Fruit fly (Drosophila melanogaster) whole organism, embryonic: Measurements from ENCODE around the gene COX7AL2.

Experiments
- Abd-B ChIP-seq: fragments of 200-800 bp; sonication (Bioruptor generic); optimal IDR thresholded peaks from 2 replicates; lab custom pipeline; 2018; ENCODE audit warnings: missing biosample characterization, mild to moderate bottlenecking, missing genetic modification characterization, moderate library complexity
- Adf1 ChIP-seq: fragments of 200-800 bp; sonication (Bioruptor generic); IDR thresholded peaks from 2 replicates; pipeline ENCODE4 v1.3.6; 2022; ENCODE audit warnings: missing biosample characterization, missing genetic modification characterization
- CG10321 ChIP-seq: fragments of 200-800 bp; sonication (Bioruptor generic); IDR thresholded peaks from 2 replicates; pipeline ENCODE4 v1.3.6; 2022; ENCODE audit warnings: missing biosample characterization, missing genetic modification characterization
- CG10959 ChIP-seq: fragments of 200-800 bp; sonication (Bioruptor generic); IDR thresholded peaks from 2 replicates; pipeline ENCODE4 v1.3.6; 2022; ENCODE audit warnings: missing biosample characterization, missing genetic modification characterization
- CG11696 ChIP-seq: fragments of 200-800 bp; sonication (Bioruptor generic); IDR thresholded peaks from 2 replicates; pipeline ENCODE4 v1.3.6; 2022; ENCODE audit warnings: missing biosample characterization, missing genetic modification characterization
- CG12155 ChIP-seq: fragments of 200-800 bp; sonication (Bioruptor generic); optimal IDR thresholded peaks from 3 replicates; lab custom pipeline; 2016; ENCODE audit warnings: missing biosample characterization, missing genetic modification characterization
- CG14860 ChIP-seq: fragments of 200-800 bp; sonication (Bioruptor generic); IDR thresholded peaks from 3 replicates; pipeline ENCODE4 v1.3.6; 2022; ENCODE audit warnings: missing biosample characterization, missing genetic modification characterization; ENCODE audit not compliant: partially characterized antibody
- CG15514 ChIP-seq: fragments of 200-800 bp; sonication (Bioruptor generic); optimal IDR thresholded peaks from 3 replicates; lab custom pipeline; 2017; ENCODE audit warnings: missing biosample characterization, missing genetic modification characterization, mild to moderate bottlenecking, moderate library complexity, missing genetic modification reagents
- CG18476 ChIP-seq: fragments of 200-800 bp; sonication (Bioruptor generic); optimal IDR thresholded peaks from 2 replicates; lab custom pipeline; 2016; ENCODE audit warnings: missing biosample characterization, mild to moderate bottlenecking, missing genetic modification characterization
- CG18599 ChIP-seq: fragments of 200-800 bp; sonication (Bioruptor generic); optimal IDR thresholded peaks from 3 replicates; lab custom pipeline; 2017; ENCODE audit warnings: missing biosample characterization, missing genetic modification characterization, mild to moderate bottlenecking, moderate library complexity, missing genetic modification reagents
- CG30020 ChIP-seq: fragments of 200-800 bp; optimal IDR thresholded peaks from 2 replicates; lab custom pipeline; 2019; ENCODE audit warnings: missing biosample characterization, mild to moderate bottlenecking, missing genetic modification characterization, moderate library complexity
- CG32767 ChIP-seq: fragments of 200-800 bp; sonication (Bioruptor generic); IDR thresholded peaks from 2 replicates; pipeline ENCODE4 v1.3.6; 2022; ENCODE audit warnings: missing biosample characterization, missing genetic modification characterization
- CG6254 ChIP-seq: fragments of 200-800 bp; sonication (Bioruptor generic); optimal IDR thresholded peaks from 3 replicates; lab custom pipeline; 2017; ENCODE audit warnings: mild to moderate bottlenecking, missing biosample characterization, missing genetic modification reagents, missing genetic modification characterization
- CG7987 ChIP-seq: fragments of 200-800 bp; sonication (Bioruptor generic); optimal IDR thresholded peaks from 2 replicates; lab custom pipeline; 2018; ENCODE audit warnings: missing biosample characterization, mild to moderate bottlenecking, missing genetic modification characterization, moderate library complexity
- CG8478 ChIP-seq: fragments of >200 bp; optimal IDR thresholded peaks from 2 replicates; lab custom pipeline; 2018
- CG8924 ChIP-seq: fragments of 200-800 bp; optimal IDR thresholded peaks from 3 replicates; lab custom pipeline; 2019; ENCODE audit warnings: missing biosample characterization, mild to moderate bottlenecking, missing genetic modification characterization, moderate library complexity
- CG9797 ChIP-seq: fragments of 200-800 bp; sonication (Bioruptor generic); optimal IDR thresholded peaks from 3 replicates; lab custom pipeline; 2018; ENCODE audit warnings: missing biosample characterization, mild to moderate bottlenecking, missing genetic modification characterization
- Chrac-16 ChIP-seq: fragments of 200-800 bp; sonication (Bioruptor generic); optimal IDR thresholded peaks from 3 replicates; lab custom pipeline; 2016; ENCODE audit warnings: missing biosample characterization, missing genetic modification characterization
- Elba2 ChIP-seq: fragments of 200-800 bp; sonication (Bioruptor generic); optimal IDR thresholded peaks from 3 replicates; lab custom pipeline; 2016; ENCODE audit warnings: missing biosample characterization, missing genetic modification characterization
- Ets97D ChIP-seq: fragments of 200-800 bp; sonication (Bioruptor generic); optimal IDR thresholded peaks from 3 replicates; lab custom pipeline; 2016; ENCODE audit warnings: missing biosample characterization, missing genetic modification characterization
- Hmx ChIP-seq: fragments of 200-800 bp; sonication (Bioruptor generic); optimal IDR thresholded peaks from 2 replicates; lab custom pipeline; 2016; ENCODE audit warnings: missing biosample characterization, missing genetic modification characterization
- Lhr ChIP-seq: fragments of 200-800 bp; sonication (Bioruptor generic); optimal IDR thresholded peaks from 3 replicates; lab custom pipeline; 2017; ENCODE audit warnings: mild to moderate bottlenecking, missing biosample characterization, missing genetic modification reagents, missing genetic modification characterization
- MESR4 ChIP-seq: fragments of 200-800 bp; sonication (Bioruptor generic); optimal IDR thresholded peaks from 2 replicates; lab custom pipeline; 2018; ENCODE audit warnings: missing biosample characterization, mild to moderate bottlenecking, missing genetic modification characterization, moderate library complexity
- NK7.1 ChIP-seq: fragments of 200-800 bp; sonication (Bioruptor generic); optimal IDR thresholded peaks from 3 replicates; lab custom pipeline; 2016; ENCODE audit warnings: missing biosample characterization, missing genetic modification characterization
- Nf-YC ChIP-seq: fragments of 200-800 bp; optimal IDR thresholded peaks from 3 replicates; lab custom pipeline; 2019; ENCODE audit warnings: missing biosample characterization, mild to moderate bottlenecking, missing genetic modification characterization, moderate library complexity
- Sox100B ChIP-seq: fragments of 200-800 bp; sonication (Bioruptor generic); optimal IDR thresholded peaks from 3 replicates; lab custom pipeline; 2018; ENCODE audit warnings: missing biosample characterization, mild to moderate bottlenecking, missing genetic modification characterization
- Sry-β ChIP-seq: fragments of 200-800 bp; sonication (Bioruptor generic); optimal IDR thresholded peaks from 2 replicates; lab custom pipeline; 2018; ENCODE audit warnings: missing biosample characterization, mild to moderate bottlenecking, missing genetic modification characterization, moderate library complexity
- Sry-δ ChIP-seq: fragments of 200-800 bp; sonication (Bioruptor generic); optimal IDR thresholded peaks from 2 replicates; lab custom pipeline; 2016; ENCODE audit warnings: missing biosample characterization, missing genetic modification characterization
- Trl ChIP-seq, 3 experiments: fragments of >200 bp in 2 of 3; fragments of 200-800 bp in 1 of 3; sonication (Bioruptor generic) in 1 of 3; optimal IDR thresholded peaks; 2 replicates in 1 of 3; 3 replicates in 2 of 3; lab custom pipeline; 2016 to 2017; ENCODE audit warnings: missing biosample characterization in 1 of 3, missing genetic modification characterization in 1 of 3
- abd-A ChIP-seq: fragments of 200-800 bp; sonication (Bioruptor generic); optimal IDR thresholded peaks from 3 replicates; lab custom pipeline; 2019; ENCODE audit warnings: missing biosample characterization, mild to moderate bottlenecking, missing genetic modification characterization, moderate library complexity
- ara ChIP-seq: fragments of 200-800 bp; sonication (Bioruptor generic); IDR thresholded peaks from 2 replicates; pipeline ENCODE4 v1.3.6; 2022; ENCODE audit warnings: missing biosample characterization, missing genetic modification characterization
- bab2 ChIP-seq: fragments of 200-800 bp; sonication (Bioruptor generic); optimal IDR thresholded peaks from 2 replicates; lab custom pipeline; 2016; ENCODE audit warnings: missing biosample characterization, missing genetic modification characterization
- bigmax ChIP-seq: fragments of 200-800 bp; sonication (Bioruptor generic); optimal IDR thresholded peaks from 2 replicates; lab custom pipeline; 2018; ENCODE audit warnings: missing biosample characterization, mild to moderate bottlenecking, missing genetic modification characterization
- chinmo ChIP-seq: fragments of 200-800 bp; sonication (Bioruptor generic); IDR thresholded peaks from 4 replicates; pipeline ENCODE4 v1.3.6; 2022; ENCODE audit warnings: missing biosample characterization, missing genetic modification characterization; ENCODE audit not compliant: partially characterized antibody
- crc ChIP-seq: fragments of 200-800 bp; sonication (Bioruptor generic); optimal IDR thresholded peaks from 2 replicates; lab custom pipeline; 2016; ENCODE audit warnings: missing biosample characterization, missing genetic modification characterization
- dan ChIP-seq: fragments of 200-800 bp; sonication (Bioruptor generic); IDR thresholded peaks from 2 replicates; pipeline ENCODE4 v1.3.6; 2022; ENCODE audit warnings: missing biosample characterization, missing genetic modification characterization
- dm ChIP-seq: fragments of 200-800 bp; sonication (Bioruptor generic); optimal IDR thresholded peaks from 3 replicates; lab custom pipeline; 2016; ENCODE audit warnings: missing biosample characterization, missing genetic modification characterization
- fd64A ChIP-seq: fragments of 200-800 bp; sonication (Bioruptor generic); optimal IDR thresholded peaks from 3 replicates; lab custom pipeline; 2018; ENCODE audit warnings: missing biosample characterization, mild to moderate bottlenecking, missing genetic modification characterization
- nom ChIP-seq: fragments of 200-800 bp; sonication (Bioruptor generic); optimal IDR thresholded peaks from 2 replicates; lab custom pipeline; 2017; ENCODE audit warnings: missing biosample characterization, missing genetic modification characterization, mild to moderate bottlenecking, moderate library complexity, missing genetic modification reagents
- phol ChIP-seq: fragments of 200-800 bp; sonication (Bioruptor generic); optimal IDR thresholded peaks from 3 replicates; lab custom pipeline; 2018; ENCODE audit warnings: missing biosample characterization, mild to moderate bottlenecking, missing genetic modification characterization, moderate library complexity
- ranshi ChIP-seq: fragments of 200-800 bp; sonication (Bioruptor generic); IDR thresholded peaks from 2 replicates; pipeline ENCODE4 v1.3.6; 2022; ENCODE audit warnings: missing biosample characterization, missing genetic modification characterization
- rib ChIP-seq: fragments of 200-800 bp; sonication (Bioruptor generic); IDR thresholded peaks from 2 replicates; pipeline ENCODE4 v1.3.6; 2022; ENCODE audit warnings: missing biosample characterization, missing genetic modification characterization
- salm ChIP-seq: fragments of 200-800 bp; sonication (Bioruptor generic); optimal IDR thresholded peaks from 2 replicates; lab custom pipeline; 2018; ENCODE audit warnings: missing biosample characterization, mild to moderate bottlenecking, missing genetic modification characterization
- schlank ChIP-seq: fragments of 200-800 bp; sonication (Bioruptor generic); optimal IDR thresholded peaks from 2 replicates; lab custom pipeline; 2018; ENCODE audit warnings: missing biosample characterization, mild to moderate bottlenecking, missing genetic modification characterization
- scrt ChIP-seq: fragments of 200-800 bp; sonication (Bioruptor generic); optimal IDR thresholded peaks from 2 replicates; lab custom pipeline; 2018; ENCODE audit warnings: missing biosample characterization, mild to moderate bottlenecking, missing genetic modification characterization, moderate library complexity
- sug ChIP-seq: fragments of 200-800 bp; optimal IDR thresholded peaks from 2 replicates; lab custom pipeline; 2019; ENCODE audit warnings: missing biosample characterization, mild to moderate bottlenecking, missing genetic modification characterization, moderate library complexity
- tna ChIP-seq: fragments of 200-800 bp; sonication (Bioruptor generic); IDR thresholded peaks from 2 replicates; pipeline ENCODE4 v1.3.6; 2022; ENCODE audit warnings: missing biosample characterization, missing genetic modification characterization; ENCODE audit not compliant: partially characterized antibody
- trem ChIP-seq: fragments of 200-800 bp; optimal IDR thresholded peaks from 3 replicates; lab custom pipeline; 2019; ENCODE audit warnings: missing biosample characterization, mild to moderate bottlenecking, missing genetic modification characterization, moderate library complexity
- tup ChIP-seq: fragments of 200-800 bp; sonication (Bioruptor generic); optimal IDR thresholded peaks from 2 replicates; lab custom pipeline; 2016; ENCODE audit warnings: missing biosample characterization, mild to moderate bottlenecking, missing genetic modification characterization, moderate library complexity
- zen ChIP-seq: fragments of 200-800 bp; sonication (Bioruptor generic); optimal IDR thresholded peaks from 3 replicates; lab custom pipeline; 2018; ENCODE audit warnings: missing biosample characterization, mild to moderate bottlenecking, missing genetic modification characterization, moderate library complexity
- zfh1 ChIP-seq: fragments of 200-800 bp; sonication (Bioruptor generic); IDR thresholded peaks from 3 replicates; pipeline ENCODE4 v1.3.6; 2022; ENCODE audit warnings: missing biosample characterization, missing genetic modification characterization

Gene COX7AL2

DNA sequence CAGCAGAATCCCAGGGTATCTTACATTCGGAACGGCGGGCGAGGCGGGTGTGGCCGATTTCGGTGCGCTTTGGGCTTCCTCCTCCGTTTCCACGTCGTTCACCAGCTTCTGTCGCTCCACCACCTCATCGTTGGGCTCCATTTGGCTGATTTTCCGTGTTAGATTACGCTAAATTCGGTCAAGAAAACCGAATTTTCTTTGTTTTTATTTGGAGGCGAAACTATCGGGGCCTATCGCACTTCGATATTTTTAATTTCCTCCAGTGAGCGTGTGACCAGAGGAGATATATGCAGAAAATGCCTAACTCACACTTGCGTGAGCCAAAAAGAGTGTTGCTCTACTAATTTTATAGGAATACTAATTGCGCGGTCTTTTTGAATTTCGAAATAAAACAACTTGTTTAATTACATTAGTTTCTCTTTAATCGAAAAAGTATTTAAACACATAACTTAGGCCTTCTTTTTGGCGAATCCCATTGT lies 5.5 kb downstream of the COX7AL2 start, which contains the start of gene CG10874 (continued):
- TF ChIP-seq zen (peak; percentile 40), rib (no peak), dm (GFP tag; lab: Kevin White, UChicago) (no peak), CG8478 (lab: Kevin White, UChicago) (no peak), CG10321 (GFP tag; lab: Robert Waterston, UW) (no peak), NK7.1 (GFP tag; lab: Kevin White, UChicago) (no peak), Elba2 (GFP tag; lab: Kevin White, UChicago) (no peak), Chrac-16 (GFP tag; lab: Kevin White, UChicago) (no peak), phol (tag; lab: Kevin White, UChicago) (peak; percentile 51), Adf1 (GFP tag; lab: Robert Waterston, UW) (no peak), nom (GFP tag; lab: Kevin White, UChicago) (peak; percentile 6), CG30020 (tag; lab: Kevin White, UChicago) (peak; percentile 17), Trl (optimal IDR thresholded peaks at IDR 0.05; lab: Kevin White, UChicago) (no peak), Trl (GFP tag; optimal IDR thresholded peaks at IDR 0.05; lab: Kevin White, UChicago) (no peak), ranshi (GFP tag; lab: Robert Waterston, UW) (no peak), scrt (GFP tag; lab: Kevin White, UChicago) (no peak), Sry-β (no peak), bigmax (GFP tag; lab: Kevin White, UChicago) (no peak), CG10959 (GFP tag; lab: Robert Waterston, UW) (no peak), trem (tag; lab: Kevin White, UChicago) (peak; percentile 60), CG9797 (peak; percentile 81), schlank (tag; lab: Kevin White, UChicago) (no peak), Sox100B (GFP tag; lab: Kevin White, UChicago) (no peak), CG32767 (GFP tag; lab: Robert Waterston, UW) (no peak), CG15514 (GFP tag; lab: Kevin White, UChicago) (peak; percentile 79), zfh1 (GFP tag; lab: Robert Waterston, UW) (no peak), CG6254 (GFP tag; lab: Kevin White, UChicago) (no peak), Lhr (GFP tag; lab: Kevin White, UChicago) (peak; percentile 77), tna (GFP tag; lab: Robert Waterston, UW) (no peak), crc (GFP tag; lab: Kevin White, UChicago) (no peak), CG11696 (GFP tag; lab: Robert Waterston, UW) (no peak), Abd-B (GFP tag; lab: Kevin White, UChicago) (peak; percentile 58), Nf-YC (peak; percentile 40), Ets97D (GFP tag; lab: Kevin White, UChicago) (peak; percentile 78), ara (GFP tag; lab: Robert Waterston, UW) (no peak), Hmx (GFP tag; lab: Kevin White, UChicago) (no peak), CG18599 (GFP tag; lab: Kevin White, UChicago) (no peak), sug (peak; percentile 35), CG14860 (no peak), chinmo (GFP tag; lab: Robert Waterston, UW) (no peak), Sry-δ (GFP tag; lab: Kevin White, UChicago) (peak; percentile 71), salm (tag; lab: Kevin White, UChicago) (no peak), MESR4 (peak; percentile 87), tup (GFP tag; lab: Kevin White, UChicago) (no peak), fd64A (no peak), bab2 (GFP tag; lab: Kevin White, UChicago) (no peak), abd-A (peak; percentile 57), CG7987 (GFP tag; lab: Kevin White, UChicago) (no peak), CG8924 (tag; lab: Kevin White, UChicago) (no peak), CG12155 (GFP tag; lab: Kevin White, UChicago) (peak; percentile 20), CG18476 (GFP tag; lab: Kevin White, UChicago) (no peak), dan (GFP tag; lab: Robert Waterston, UW) (no peak)
